Worm (Caenorhabditis elegans): ENCODE data around the gene rps-14.

- TF ChIP-seq npax-4 (tag; optimal IDR thresholded peaks at IDR 0.05) = no peak
- TF ChIP-seq fkh-10 (GFP tag; optimal IDR thresholded peaks at IDR 0.05) = no peak
- TF ChIP-seq pros-1 (tag; optimal IDR thresholded peaks at IDR 0.05) = no peak
- TF ChIP-seq pha-4 (tag; optimal IDR thresholded peaks at IDR 0.05) = no peak
- TF ChIP-seq unc-86 (tag; optimal IDR thresholded peaks at IDR 0.05) = no peak
- no peak for TF ChIP-seq ceh-19 (GFP tag; optimal IDR thresholded peaks at IDR 0.05)
- TF ChIP-seq K02D7.2 (tag; optimal IDR thresholded peaks at IDR 0.05) = no peak
- peak; percentile 39 for TF ChIP-seq ama-1 (optimal IDR thresholded peaks at IDR 0.05)
- no peak for TF ChIP-seq nhr-11 (tag; optimal IDR thresholded peaks at IDR 0.05)
- no peak for TF ChIP-seq pqm-1 (tag; optimal IDR thresholded peaks at IDR 0.05)
- no peak for TF ChIP-seq ceh-22 (tag; optimal IDR thresholded peaks at IDR 0.05)
- TF ChIP-seq elt-4 (tag; optimal IDR thresholded peaks at IDR 0.05) = no peak
Measured at ce11 chrIII:7142172-7142601, 37.2 kb downstream of the rps-14 start.
